Worm (Caenorhabditis elegans): ENCODE data around the gene nhr-274.

The nhr-274 gene

DNA sequence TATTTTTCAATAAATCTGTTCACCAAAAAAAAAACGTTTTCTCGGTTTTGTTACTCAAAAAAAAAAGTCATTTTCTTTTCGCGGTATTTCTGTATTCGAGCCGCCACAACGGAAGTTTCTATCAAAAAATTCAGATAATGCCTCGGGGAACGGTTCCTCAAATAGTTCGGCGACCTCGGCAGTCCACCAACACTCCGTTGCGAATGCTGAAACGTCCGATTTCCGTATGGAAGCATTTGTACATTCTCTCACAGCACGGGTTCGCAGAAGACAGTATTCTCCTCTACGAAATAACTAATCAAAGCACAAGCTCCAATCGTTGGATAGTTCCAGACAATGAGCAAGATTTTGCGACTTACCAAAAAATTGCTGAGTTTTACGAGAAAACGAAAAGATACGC is 14.9 kb upstream of the nhr-274 start, which contains the start of gene Y41D4B.4:
Gene Y41D4B.4 (plus strand): TSS at position 133 of the 400 bp plus-strand sequence.
- no peak for TF ChIP-seq scrt-1 (GFP tag; IDR thresholded peaks at IDR 0.05)
- no peak for TF ChIP-seq ama-1 (optimal IDR thresholded peaks at IDR 0.05)
- no peak for TF ChIP-seq flt-1 (GFP tag; IDR thresholded peaks at IDR 0.05)
- no peak for TF ChIP-seq tbx-37 (GFP tag; conservative IDR thresholded peaks at IDR 0.05)
- TF ChIP-seq pes-1 (GFP tag; IDR thresholded peaks at IDR 0.05) = no peak
- TF ChIP-seq ets-7 (tag; optimal IDR thresholded peaks at IDR 0.05) = no peak
- TF ChIP-seq ceh-13 (GFP tag; optimal IDR thresholded peaks at IDR 0.05) = no peak
- no peak for TF ChIP-seq aly-1 (tag; optimal IDR thresholded peaks at IDR 0.05)
- no peak for TF ChIP-seq tbx-11 (GFP tag; IDR thresholded peaks at IDR 0.05)
- TF ChIP-seq sea-1 (GFP tag; conservative IDR thresholded peaks at IDR 0.05) = no peak
- no peak for TF ChIP-seq hnd-1 (tag; optimal IDR thresholded peaks at IDR 0.05)
- no peak for TF ChIP-seq hmbx-1 (tag; optimal IDR thresholded peaks at IDR 0.05)
- TF ChIP-seq F13C5.2 (tag; optimal IDR thresholded peaks at IDR 0.05) = no peak
- no peak for TF ChIP-seq B0310.2 (tag; optimal IDR thresholded peaks at IDR 0.05)

DNA sequence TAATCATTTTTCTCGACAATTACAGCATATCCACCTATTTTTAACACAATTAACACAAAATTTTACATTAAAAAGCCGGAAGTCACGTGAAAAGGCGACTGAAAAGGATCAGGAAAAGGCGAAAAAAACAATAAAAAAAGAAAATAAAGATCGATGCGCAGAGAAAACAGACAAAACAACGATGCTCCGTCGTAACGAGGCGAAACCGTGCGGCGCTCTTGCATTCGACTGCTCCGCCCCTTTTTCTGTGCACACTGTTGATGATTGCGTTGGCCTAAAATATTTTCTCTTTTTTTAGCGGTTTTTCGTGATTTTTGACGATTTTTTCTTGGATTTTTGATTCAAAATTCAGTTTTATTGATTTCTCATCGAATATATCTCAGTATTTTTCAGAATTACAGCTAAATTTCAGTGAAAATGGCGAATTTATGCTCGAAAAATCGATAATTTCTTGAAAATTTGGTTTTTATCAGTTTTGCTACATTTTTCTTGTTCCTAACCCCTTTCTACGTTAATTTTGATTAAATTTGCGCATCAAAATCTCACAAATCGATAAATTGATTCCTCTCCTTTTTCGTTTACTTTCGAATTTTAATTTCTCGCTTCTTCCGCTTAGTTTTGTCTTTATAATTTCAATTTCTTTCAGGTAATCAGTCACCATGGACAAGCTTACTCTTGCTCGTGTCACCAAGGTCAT is 14.1 kb upstream of the nhr-274 start, which contains the start of gene rps-28:
Gene rps-28 (plus strand): TSS at position 647 of the 697 bp plus-strand sequence.
- peak; percentile 83 for TF ChIP-seq pes-1 (GFP tag; IDR thresholded peaks at IDR 0.05)
- TF ChIP-seq B0310.2 (tag; optimal IDR thresholded peaks at IDR 0.05) = peak; percentile 60
- no peak for TF ChIP-seq aly-1 (tag; optimal IDR thresholded peaks at IDR 0.05)
- peak; percentile 83 for TF ChIP-seq flt-1 (GFP tag; IDR thresholded peaks at IDR 0.05)
- peak; percentile 62 for TF ChIP-seq tbx-11 (GFP tag; IDR thresholded peaks at IDR 0.05)
- peak; percentile 92 for TF ChIP-seq hmg-4 (GFP tag; optimal IDR thresholded peaks at IDR 0.05)
- peak; percentile 67 for TF ChIP-seq ets-7 (tag; optimal IDR thresholded peaks at IDR 0.05)
- peak; percentile 82 for TF ChIP-seq sea-1 (GFP tag; conservative IDR thresholded peaks at IDR 0.05)
- TF ChIP-seq scrt-1 (GFP tag; IDR thresholded peaks at IDR 0.05) = peak; percentile 77
- TF ChIP-seq ceh-13 (GFP tag; optimal IDR thresholded peaks at IDR 0.05) = no peak
- peak; percentile 64 for TF ChIP-seq tra-4 (tag; optimal IDR thresholded peaks at IDR 0.05)
- TF ChIP-seq ceh-36 (tag; optimal IDR thresholded peaks at IDR 0.05) = peak; percentile 70
- peak; percentile 70 for TF ChIP-seq tbx-37 (GFP tag; conservative IDR thresholded peaks at IDR 0.05)
- TF ChIP-seq hnd-1 (tag; optimal IDR thresholded peaks at IDR 0.05) = peak; percentile 66
- TF ChIP-seq hmbx-1 (tag; optimal IDR thresholded peaks at IDR 0.05) = peak; percentile 52
- TF ChIP-seq ama-1 (optimal IDR thresholded peaks at IDR 0.05) = no peak
- TF ChIP-seq F13C5.2 (tag; optimal IDR thresholded peaks at IDR 0.05) = peak; percentile 98

DNA sequence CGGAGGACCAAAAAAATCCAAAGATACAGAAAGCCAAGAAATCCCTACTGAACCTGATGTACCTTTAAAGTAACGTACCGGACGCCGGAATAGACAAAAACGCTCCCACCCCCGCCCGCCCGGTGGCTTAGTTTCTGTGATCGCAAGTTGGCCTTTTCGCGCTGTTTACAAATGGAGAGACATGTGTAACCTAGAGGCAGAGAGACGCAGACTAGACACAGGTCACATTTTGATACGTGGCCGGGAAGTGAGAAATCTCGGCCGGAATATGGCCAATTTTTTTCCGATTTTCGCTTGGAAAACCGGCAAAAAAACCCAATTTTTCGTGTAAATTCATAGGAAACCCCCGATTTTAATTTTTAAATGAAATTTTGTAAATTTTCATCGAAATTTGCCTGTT is 12.0 kb upstream of the nhr-274 start:
- TF ChIP-seq sea-1 (GFP tag; conservative IDR thresholded peaks at IDR 0.05) (no peak), F13C5.2 (tag; optimal IDR thresholded peaks at IDR 0.05) (no peak), flt-1 (GFP tag; IDR thresholded peaks at IDR 0.05) (no peak), pes-1 (GFP tag; IDR thresholded peaks at IDR 0.05) (no peak), ceh-36 (tag; optimal IDR thresholded peaks at IDR 0.05) (no peak), aly-1 (tag; optimal IDR thresholded peaks at IDR 0.05) (no peak), hmbx-1 (tag; optimal IDR thresholded peaks at IDR 0.05) (no peak)

DNA sequence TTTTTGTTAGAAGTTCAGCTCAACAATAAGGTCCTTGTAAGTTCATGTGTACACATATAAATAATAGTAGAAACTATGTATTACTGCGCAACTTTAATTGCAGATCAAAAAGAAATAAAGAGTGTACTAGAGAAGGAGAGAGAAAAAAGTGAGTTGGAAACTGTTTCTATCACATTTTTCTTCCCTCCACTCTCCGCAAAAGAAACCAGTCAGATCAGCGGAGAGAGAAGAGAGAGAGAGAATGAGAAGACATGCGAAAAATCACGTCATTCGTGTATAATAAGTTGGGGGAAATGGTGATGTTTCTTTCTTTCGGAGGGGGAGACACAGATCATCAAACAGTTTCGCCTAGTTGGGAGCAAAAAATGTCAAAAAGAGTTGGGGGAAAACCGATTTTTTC is 10.2 kb upstream of the nhr-274 start:
- TF ChIP-seq aly-1 (tag; optimal IDR thresholded peaks at IDR 0.05) (no peak), tbx-11 (GFP tag; IDR thresholded peaks at IDR 0.05) (no peak), ceh-13 (GFP tag; optimal IDR thresholded peaks at IDR 0.05) (no peak), ets-7 (tag; optimal IDR thresholded peaks at IDR 0.05) (no peak), flt-1 (GFP tag; IDR thresholded peaks at IDR 0.05) (no peak), sea-1 (GFP tag; conservative IDR thresholded peaks at IDR 0.05) (no peak)

DNA sequence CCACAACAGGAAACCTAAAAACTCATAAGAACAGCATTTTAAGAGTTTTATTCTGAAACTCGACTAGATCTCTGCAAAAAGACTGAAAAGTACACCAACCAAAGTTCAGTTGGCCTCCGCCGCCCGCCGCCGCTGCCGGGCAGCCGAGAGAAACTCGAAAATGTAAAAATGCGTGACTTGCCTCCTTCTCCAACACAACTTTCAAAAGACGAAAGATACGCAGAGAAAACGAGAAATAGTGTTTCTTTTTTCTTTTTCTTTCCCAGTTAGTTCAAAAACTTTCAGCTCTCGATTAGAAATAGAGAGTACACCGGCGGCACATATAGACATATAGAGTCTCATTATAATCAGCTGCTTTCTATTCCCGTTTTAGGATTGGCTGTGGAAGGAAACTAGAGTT is 4.7 kb upstream of the nhr-274 start:
- no peak for TF ChIP-seq hnd-1 (tag; optimal IDR thresholded peaks at IDR 0.05)
- no peak for TF ChIP-seq ceh-36 (tag; optimal IDR thresholded peaks at IDR 0.05)
- no peak for TF ChIP-seq flt-1 (GFP tag; IDR thresholded peaks at IDR 0.05)
- no peak for TF ChIP-seq pes-1 (GFP tag; IDR thresholded peaks at IDR 0.05)
- no peak for TF ChIP-seq ets-7 (tag; optimal IDR thresholded peaks at IDR 0.05)
- no peak for TF ChIP-seq sea-1 (GFP tag; conservative IDR thresholded peaks at IDR 0.05)
- no peak for TF ChIP-seq hmbx-1 (tag; optimal IDR thresholded peaks at IDR 0.05)
- TF ChIP-seq scrt-1 (GFP tag; IDR thresholded peaks at IDR 0.05) = no peak
- no peak for TF ChIP-seq ceh-13 (GFP tag; optimal IDR thresholded peaks at IDR 0.05)
- no peak for TF ChIP-seq ama-1 (optimal IDR thresholded peaks at IDR 0.05)
- no peak for TF ChIP-seq aly-1 (tag; optimal IDR thresholded peaks at IDR 0.05)
- no peak for TF ChIP-seq tbx-11 (GFP tag; IDR thresholded peaks at IDR 0.05)
- TF ChIP-seq F13C5.2 (tag; optimal IDR thresholded peaks at IDR 0.05) = no peak
- TF ChIP-seq tbx-37 (GFP tag; conservative IDR thresholded peaks at IDR 0.05) = no peak
- TF ChIP-seq B0310.2 (tag; optimal IDR thresholded peaks at IDR 0.05) = no peak

DNA sequence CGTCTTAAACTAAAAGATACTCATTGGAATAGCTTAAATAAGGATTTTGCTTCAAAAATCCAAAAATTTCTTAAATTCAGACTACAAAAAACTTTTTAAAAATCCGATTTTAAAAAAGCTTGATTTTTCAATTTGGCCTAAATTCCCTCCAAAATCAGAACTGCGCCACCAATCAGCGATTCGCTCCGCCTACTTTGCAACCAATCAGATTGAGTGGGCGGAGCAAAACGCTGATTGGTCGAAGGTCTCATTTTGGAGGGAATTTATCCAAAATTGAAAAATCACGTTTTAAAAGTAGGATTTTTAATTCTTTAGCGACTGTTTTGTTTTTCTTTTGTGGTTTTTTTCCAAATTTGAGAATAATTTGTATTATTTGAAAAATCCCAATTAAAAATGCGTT is 4.3 kb upstream of the nhr-274 start:
- TF ChIP-seq hnd-1 (tag; optimal IDR thresholded peaks at IDR 0.05) (no peak), ama-1 (optimal IDR thresholded peaks at IDR 0.05) (no peak), ceh-36 (tag; optimal IDR thresholded peaks at IDR 0.05) (no peak), scrt-1 (GFP tag; IDR thresholded peaks at IDR 0.05) (no peak), ceh-13 (GFP tag; optimal IDR thresholded peaks at IDR 0.05) (no peak), pes-1 (GFP tag; IDR thresholded peaks at IDR 0.05) (no peak)

DNA sequence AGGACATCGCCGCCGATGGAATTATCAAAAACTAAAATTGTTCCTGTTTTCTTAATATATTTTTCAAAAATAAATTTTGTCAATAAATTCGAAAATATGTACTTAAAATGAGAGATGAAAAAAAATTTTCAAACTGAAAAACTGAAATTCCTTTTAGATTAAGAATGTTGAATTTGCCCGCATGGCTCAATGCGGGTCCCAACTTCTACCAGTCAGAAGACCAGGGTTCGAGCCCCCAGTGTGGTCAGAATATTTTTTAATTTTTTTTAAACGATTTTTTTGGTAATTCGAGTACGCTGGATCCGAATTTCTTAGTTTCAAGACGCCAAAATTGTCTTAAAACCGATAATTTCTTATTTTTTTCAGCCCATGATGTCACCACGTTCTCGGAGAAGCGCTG is 7.8 kb downstream of the nhr-274 start:
- TF ChIP-seq aly-1 (tag; optimal IDR thresholded peaks at IDR 0.05) (no peak), tbx-37 (GFP tag; conservative IDR thresholded peaks at IDR 0.05) (no peak), F13C5.2 (tag; optimal IDR thresholded peaks at IDR 0.05) (no peak), ceh-36 (tag; optimal IDR thresholded peaks at IDR 0.05) (no peak), hmbx-1 (tag; optimal IDR thresholded peaks at IDR 0.05) (no peak), tra-4 (tag; optimal IDR thresholded peaks at IDR 0.05) (no peak), ceh-13 (GFP tag; optimal IDR thresholded peaks at IDR 0.05) (no peak), pes-1 (GFP tag; IDR thresholded peaks at IDR 0.05) (no peak)

DNA sequence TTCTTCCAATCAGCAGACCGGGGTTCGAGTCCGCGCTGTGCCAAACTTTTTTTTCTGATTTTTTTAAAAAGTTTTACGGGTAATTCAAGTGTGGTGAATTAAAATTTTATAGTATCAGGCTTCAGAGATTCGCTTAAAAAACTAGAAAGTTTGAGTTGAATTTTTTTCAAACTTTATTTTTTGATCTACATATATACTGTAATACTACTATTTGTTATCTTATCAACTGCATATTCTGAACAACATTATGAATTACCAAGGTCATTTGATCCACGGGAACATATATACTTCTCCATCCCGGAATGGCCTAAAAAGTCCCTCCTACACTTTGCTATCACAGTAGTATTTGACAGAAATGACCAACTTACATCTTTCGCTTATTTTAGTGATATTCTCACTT is 11.7 kb downstream of the nhr-274 start, which contains the start of gene Y41D4B.6:
Gene Y41D4B.6 (plus strand): TSS at position 301 of the 400 bp plus-strand sequence.
- no peak for TF ChIP-seq F13C5.2 (tag; optimal IDR thresholded peaks at IDR 0.05)
- TF ChIP-seq flt-1 (GFP tag; IDR thresholded peaks at IDR 0.05) = no peak
- no peak for TF ChIP-seq scrt-1 (GFP tag; IDR thresholded peaks at IDR 0.05)
- no peak for TF ChIP-seq B0310.2 (tag; optimal IDR thresholded peaks at IDR 0.05)
- no peak for TF ChIP-seq tbx-11 (GFP tag; IDR thresholded peaks at IDR 0.05)
- no peak for TF ChIP-seq tra-4 (tag; optimal IDR thresholded peaks at IDR 0.05)
- no peak for TF ChIP-seq hmg-4 (GFP tag; optimal IDR thresholded peaks at IDR 0.05)
- TF ChIP-seq hmbx-1 (tag; optimal IDR thresholded peaks at IDR 0.05) = no peak
- TF ChIP-seq ama-1 (optimal IDR thresholded peaks at IDR 0.05) = no peak
- TF ChIP-seq tbx-37 (GFP tag; conservative IDR thresholded peaks at IDR 0.05) = no peak
- TF ChIP-seq ceh-36 (tag; optimal IDR thresholded peaks at IDR 0.05) = no peak
